Worm (Caenorhabditis elegans): Measurements from ENCODE around the gene gmap-1.

The gmap-1 gene

DNA sequence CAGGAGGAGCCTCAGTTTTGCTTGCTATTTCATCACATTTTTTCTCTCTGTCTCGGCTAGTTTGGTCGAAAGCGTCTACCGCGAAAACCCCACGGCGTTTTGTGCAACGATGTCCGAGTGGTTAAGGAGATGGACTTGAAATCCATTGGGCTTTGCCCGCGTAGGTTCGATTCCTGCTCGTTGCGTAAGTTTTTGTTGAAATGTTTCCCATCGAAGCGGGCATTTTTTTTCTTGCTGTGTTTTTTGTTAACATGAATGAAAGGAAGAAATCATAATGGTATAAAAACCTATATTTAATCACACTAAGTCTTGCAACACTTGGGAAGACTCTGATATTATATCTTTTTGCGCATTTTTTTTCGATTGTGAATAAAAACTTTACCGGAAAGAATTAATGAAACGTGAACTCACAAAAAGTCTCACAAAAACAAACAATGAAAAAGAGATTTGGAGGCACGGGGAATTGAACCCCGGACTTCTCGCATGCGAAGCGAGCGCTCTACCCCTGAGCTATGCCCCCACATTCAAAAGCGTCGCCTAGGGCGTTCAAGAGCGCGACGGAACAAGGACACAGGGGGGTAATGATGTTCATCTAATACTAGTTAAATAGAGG, 44.8 kb downstream of the gmap-1 start (continued):
- TF ChIP-seq pha-4 (tag; optimal IDR thresholded peaks at IDR 0.05) (peak; percentile 56), sptf-1 (tag; optimal IDR thresholded peaks at IDR 0.05) (peak; percentile 95)

DNA sequence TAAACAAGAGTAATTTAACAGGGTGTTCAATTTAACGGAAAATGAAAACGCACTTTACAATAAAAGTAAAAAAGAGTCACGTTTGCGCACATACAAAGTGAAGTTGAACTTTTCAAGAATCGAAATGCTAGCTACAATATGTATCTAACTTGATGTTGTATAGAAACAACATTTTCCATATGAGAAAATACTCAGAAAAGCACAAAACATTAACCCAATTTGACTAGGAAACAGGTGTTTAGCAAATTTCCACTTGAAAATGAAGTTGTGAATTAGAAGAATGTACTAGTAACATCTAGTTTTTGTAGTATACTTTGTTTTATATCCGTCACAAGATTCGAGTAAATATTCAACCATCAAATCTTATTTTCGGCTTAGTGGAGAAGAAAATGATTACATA, 49.9 kb downstream of the gmap-1 start, which contains the start of gene gpc-1:
Gene gpc-1, minus strand, starts transcription at position 117 of the 400 bp plus-strand sequence.
- TF ChIP-seq ces-1 (GFP tag; optimal IDR thresholded peaks at IDR 0.05) (peak; percentile 26), nhr-76 (tag; optimal IDR thresholded peaks at IDR 0.05) (no peak), lsy-2 (tag; optimal IDR thresholded peaks at IDR 0.05) (no peak), unc-62 (GFP tag; optimal IDR thresholded peaks at IDR 0.05) (no peak)
